Fruit fly (Drosophila melanogaster) whole organism, prepupa: ENCODE data around the gene Ir94d.

ENCODE experiments used
- CG11294 ChIP-seq: fragments of 200-800 bp; sonication (Bioruptor generic); IDR thresholded peaks from 2 replicates; pipeline ENCODE4 v1.3.6; 2022; ENCODE audit warnings: missing biosample characterization, missing genetic modification characterization
- CG6792 ChIP-seq: fragments of 200-800 bp; sonication (Bioruptor generic); optimal IDR thresholded peaks from 3 replicates; lab custom pipeline; 2016; ENCODE audit warnings: missing biosample characterization, missing genetic modification characterization
- CG8119 ChIP-seq: fragments of 200-800 bp; sonication (Bioruptor generic); IDR thresholded peaks from 3 replicates; pipeline ENCODE4 v1.3.6; 2022; ENCODE audit warnings: missing biosample characterization, missing genetic modification characterization
- topi ChIP-seq: fragments of 200-800 bp; sonication (Bioruptor generic); optimal IDR thresholded peaks from 3 replicates; lab custom pipeline; 2016; ENCODE audit warnings: missing biosample characterization, missing genetic modification characterization

dm6 chr3R:23392235-23392634, 10.4 kb upstream of the Ir94d start:
- no peak for TF ChIP-seq topi
- TF ChIP-seq CG6792 (GFP tag; lab: Kevin White, UChicago) = no peak
- TF ChIP-seq CG11294 (GFP tag; lab: Robert Waterston, UW) = 0 out of 2 replicates have a peak, but pooled peaks have one; percentile 23
- TF ChIP-seq CG8119 = 0 out of 3 replicates have a peak, but pooled peaks have one; percentile 41
